Fruit fly (Drosophila melanogaster) whole organism, embryonic: Measurements from ENCODE around the gene CG3529.
A peak's percentile ranks its signal among the peaks of the same experiment; 100 is the strongest.

Experiments
- CG10321 ChIP-seq: fragments of 200-800 bp; sonication (Bioruptor generic); IDR thresholded peaks from 2 replicates; pipeline ENCODE4 v1.3.6; 2022; ENCODE audit warnings: missing biosample characterization, missing genetic modification characterization
- CG11560 ChIP-seq: fragments of 200-800 bp; sonication (Bioruptor generic); IDR thresholded peaks from 3 replicates; pipeline ENCODE4 v1.3.6; 2022; ENCODE audit warnings: missing biosample characterization, missing genetic modification characterization
- CG12155 ChIP-seq: fragments of 200-800 bp; sonication (Bioruptor generic); optimal IDR thresholded peaks from 3 replicates; lab custom pipeline; 2016; ENCODE audit warnings: missing biosample characterization, missing genetic modification characterization
- CG12236 ChIP-seq: fragments of 200-800 bp; sonication (Bioruptor generic); optimal IDR thresholded peaks from 2 replicates; lab custom pipeline; 2016; ENCODE audit warnings: missing biosample characterization, missing genetic modification characterization
- CG12391 ChIP-seq: fragments of 200-800 bp; sonication (Bioruptor generic); optimal IDR thresholded peaks from 3 replicates; lab custom pipeline; 2018; ENCODE audit warnings: missing biosample characterization, mild to moderate bottlenecking, missing genetic modification characterization, moderate library complexity
- CG12659 ChIP-seq: fragments of 200-800 bp; sonication (Bioruptor generic); optimal IDR thresholded peaks from 3 replicates; lab custom pipeline; 2017; ENCODE audit warnings: mild to moderate bottlenecking, missing biosample characterization, missing genetic modification reagents, missing genetic modification characterization
- CG13894 ChIP-seq: fragments of 200-800 bp; sonication (Bioruptor generic); optimal IDR thresholded peaks from 3 replicates; lab custom pipeline; 2018; ENCODE audit warnings: missing biosample characterization, mild to moderate bottlenecking, missing genetic modification characterization, moderate library complexity
- CG14667 ChIP-seq: fragments of 200-800 bp; sonication (Bioruptor generic); IDR thresholded peaks from 2 replicates; pipeline ENCODE4 v1.3.6; 2022; ENCODE audit warnings: missing biosample characterization, missing genetic modification characterization
- CG15514 ChIP-seq: fragments of 200-800 bp; sonication (Bioruptor generic); optimal IDR thresholded peaks from 3 replicates; lab custom pipeline; 2017; ENCODE audit warnings: missing biosample characterization, missing genetic modification characterization, mild to moderate bottlenecking, moderate library complexity, missing genetic modification reagents
- CG16813 ChIP-seq: fragments of 200-800 bp; sonication (Bioruptor generic); IDR thresholded peaks from 3 replicates; pipeline ENCODE4 v1.3.6; 2022; ENCODE audit warnings: missing biosample characterization, missing genetic modification characterization; ENCODE audit not compliant: partially characterized antibody
- CG18262 ChIP-seq: fragments of 200-800 bp; optimal IDR thresholded peaks from 3 replicates; lab custom pipeline; 2019; ENCODE audit warnings: missing biosample characterization, mild to moderate bottlenecking, missing genetic modification characterization, moderate library complexity
- CG2678 ChIP-seq: fragments of 200-800 bp; sonication (Bioruptor generic); optimal IDR thresholded peaks from 3 replicates; lab custom pipeline; 2019; ENCODE audit warnings: missing biosample characterization, mild to moderate bottlenecking, missing genetic modification characterization, moderate library complexity
- CG31224 ChIP-seq: fragments of 200-800 bp; sonication (Bioruptor generic); IDR thresholded peaks from 2 replicates; pipeline ENCODE4 v1.3.6; 2022; ENCODE audit warnings: missing biosample characterization, missing genetic modification characterization
- CG33557 ChIP-seq: fragments of 200-800 bp; sonication (Bioruptor generic); optimal IDR thresholded peaks from 2 replicates; lab custom pipeline; 2019; ENCODE audit warnings: missing biosample characterization, mild to moderate bottlenecking, missing genetic modification characterization, moderate library complexity
- CG3847 ChIP-seq: fragments of 200-800 bp; sonication (Bioruptor generic); IDR thresholded peaks from 2 replicates; pipeline ENCODE4 v1.3.6; 2022; ENCODE audit warnings: missing biosample characterization, missing genetic modification characterization
- CG8478 ChIP-seq: fragments of >200 bp; optimal IDR thresholded peaks from 2 replicates; lab custom pipeline; 2018
- Camta ChIP-seq: fragments of 200-800 bp; sonication (Bioruptor generic); optimal IDR thresholded peaks from 2 replicates; lab custom pipeline; 2016; ENCODE audit warnings: missing biosample characterization, missing genetic modification characterization
- D19A ChIP-seq: fragments of 200-800 bp; optimal IDR thresholded peaks from 3 replicates; lab custom pipeline; 2019; ENCODE audit warnings: missing biosample characterization, mild to moderate bottlenecking, missing genetic modification characterization, moderate library complexity
- Dfd ChIP-seq, 2 experiments: fragments of >200 bp; optimal IDR thresholded peaks; 2 replicates each; lab custom pipeline; 2017; ENCODE audit warnings: missing biosample characterization in 2 of 2, missing genetic modification characterization in 2 of 2
- Dip3 ChIP-seq: fragments of 200-800 bp; sonication (Bioruptor generic); optimal IDR thresholded peaks from 3 replicates; lab custom pipeline; 2016; ENCODE audit warnings: missing biosample characterization, missing genetic modification characterization
- E2f2 ChIP-seq: fragments of 200-800 bp; sonication (Bioruptor generic); IDR thresholded peaks from 2 replicates; pipeline ENCODE4 v1.3.6; 2022; ENCODE audit warnings: missing biosample characterization, missing genetic modification characterization
- Gsc ChIP-seq: fragments of 200-800 bp; sonication (Bioruptor generic); IDR thresholded peaks from 2 replicates; pipeline ENCODE4 v1.3.6; 2022; ENCODE audit warnings: missing biosample characterization, missing genetic modification characterization
- Gug ChIP-seq: fragments of 200-800 bp; sonication (Bioruptor generic); IDR thresholded peaks from 4 replicates; pipeline ENCODE4 v1.3.6; 2022; ENCODE audit warnings: missing biosample characterization, missing genetic modification characterization
- Opbp ChIP-seq: fragments of 200-800 bp; sonication (Bioruptor generic); IDR thresholded peaks from 3 replicates; pipeline ENCODE4 v1.3.6; 2022; ENCODE audit warnings: missing biosample characterization, missing genetic modification characterization; ENCODE audit not compliant: partially characterized antibody
- Ravus ChIP-seq: fragments of 200-800 bp; sonication (Bioruptor generic); IDR thresholded peaks from 2 replicates; pipeline ENCODE4 v1.3.6; 2022; ENCODE audit warnings: missing biosample characterization, missing genetic modification characterization
- Spps ChIP-seq: fragments of 200-800 bp; sonication (Bioruptor generic); optimal IDR thresholded peaks from 2 replicates; lab custom pipeline; 2018; ENCODE audit warnings: missing biosample characterization, mild to moderate bottlenecking, missing genetic modification characterization
- Sry-β ChIP-seq: fragments of 200-800 bp; sonication (Bioruptor generic); optimal IDR thresholded peaks from 2 replicates; lab custom pipeline; 2018; ENCODE audit warnings: missing biosample characterization, mild to moderate bottlenecking, missing genetic modification characterization, moderate library complexity
- amos ChIP-seq: fragments of 200-800 bp; sonication (Bioruptor generic); IDR thresholded peaks from 2 replicates; pipeline ENCODE4 v1.3.6; 2022; ENCODE audit warnings: missing biosample characterization, missing genetic modification characterization; ENCODE audit not compliant: partially characterized antibody
- bab2 ChIP-seq: fragments of 200-800 bp; sonication (Bioruptor generic); optimal IDR thresholded peaks from 2 replicates; lab custom pipeline; 2016; ENCODE audit warnings: missing biosample characterization, missing genetic modification characterization
- bowl ChIP-seq: fragments of 200-800 bp; sonication (Bioruptor generic); IDR thresholded peaks from 2 replicates; pipeline ENCODE4 v1.3.6; 2022; ENCODE audit warnings: missing biosample characterization, missing genetic modification characterization
- croc ChIP-seq: fragments of 200-800 bp; sonication (Bioruptor generic); conservative IDR thresholded peaks from 3 replicates; pipeline ENCODE4 v1.3.6; 2022; ENCODE audit warnings: missing biosample characterization, missing genetic modification characterization
- cwo ChIP-seq: fragments of 200-800 bp; sonication (Bioruptor generic); optimal IDR thresholded peaks from 3 replicates; lab custom pipeline; 2017; ENCODE audit warnings: missing biosample characterization, missing genetic modification characterization, mild to moderate bottlenecking, moderate library complexity, missing genetic modification reagents
- dan ChIP-seq: fragments of 200-800 bp; sonication (Bioruptor generic); IDR thresholded peaks from 2 replicates; pipeline ENCODE4 v1.3.6; 2022; ENCODE audit warnings: missing biosample characterization, missing genetic modification characterization
- dmrt11E ChIP-seq: fragments of 200-800 bp; sonication (Bioruptor generic); optimal IDR thresholded peaks from 3 replicates; lab custom pipeline; 2018; ENCODE audit warnings: missing biosample characterization, mild to moderate bottlenecking, missing genetic modification characterization, moderate library complexity
- ems ChIP-seq: fragments of 200-800 bp; sonication (Bioruptor generic); optimal IDR thresholded peaks from 3 replicates; lab custom pipeline; 2016; ENCODE audit warnings: missing biosample characterization, missing genetic modification characterization
- ftz-f1 ChIP-seq: fragments of 200-800 bp; sonication (Bioruptor generic); optimal IDR thresholded peaks from 2 replicates; lab custom pipeline; 2016; ENCODE audit warnings: missing biosample characterization, missing genetic modification characterization
- gro ChIP-seq: fragments of 200-800 bp; sonication (Bioruptor generic); optimal IDR thresholded peaks from 2 replicates; lab custom pipeline; 2016; ENCODE audit warnings: missing biosample characterization, missing genetic modification characterization
- gsb-n ChIP-seq: fragments of 200-800 bp; sonication (Bioruptor generic); optimal IDR thresholded peaks from 3 replicates; lab custom pipeline; 2018; ENCODE audit warnings: missing biosample characterization, mild to moderate bottlenecking, missing genetic modification characterization
- jigr1 ChIP-seq: fragments of 200-800 bp; sonication (Bioruptor generic); IDR thresholded peaks from 3 replicates; pipeline ENCODE4 v1.3.6; 2022; ENCODE audit warnings: missing biosample characterization, missing genetic modification characterization
- pum ChIP-seq: fragments of 200-800 bp; sonication (Bioruptor generic); optimal IDR thresholded peaks from 2 replicates; lab custom pipeline; 2016; ENCODE audit warnings: missing biosample characterization, missing genetic modification characterization
- run ChIP-seq: fragments of 200-800 bp; sonication (Bioruptor generic); optimal IDR thresholded peaks from 3 replicates; lab custom pipeline; 2018; ENCODE audit warnings: missing biosample characterization, mild to moderate bottlenecking, missing genetic modification characterization
- salm ChIP-seq: fragments of 200-800 bp; sonication (Bioruptor generic); optimal IDR thresholded peaks from 2 replicates; lab custom pipeline; 2018; ENCODE audit warnings: missing biosample characterization, mild to moderate bottlenecking, missing genetic modification characterization
- sens ChIP-seq: fragments of 200-800 bp; sonication (Bioruptor generic); peaks from one replicate; lab custom pipeline; 2016; ENCODE audit warnings: missing biosample characterization, missing genetic modification characterization
- sisA ChIP-seq: fragments of 200-800 bp; sonication (Bioruptor generic); IDR thresholded peaks from 2 replicates; pipeline ENCODE4 v1.3.6; 2022; ENCODE audit warnings: missing biosample characterization, missing genetic modification characterization
- tgo ChIP-seq: fragments of 200-800 bp; sonication (Bioruptor generic); IDR thresholded peaks from 3 replicates; pipeline ENCODE4 v1.3.6; 2022; ENCODE audit warnings: missing biosample characterization, missing genetic modification characterization
- tio ChIP-seq: fragments of 200-800 bp; sonication (Bioruptor generic); optimal IDR thresholded peaks from 2 replicates; lab custom pipeline; 2017; ENCODE audit warnings: missing biosample characterization, missing genetic modification characterization, inconsistent platforms
- trh ChIP-seq: fragments of 200-800 bp; sonication (Bioruptor generic); optimal IDR thresholded peaks from 2 replicates; lab custom pipeline; 2016; ENCODE audit warnings: missing biosample characterization, missing genetic modification characterization
- tup ChIP-seq: fragments of 200-800 bp; sonication (Bioruptor generic); optimal IDR thresholded peaks from 2 replicates; lab custom pipeline; 2016; ENCODE audit warnings: missing biosample characterization, mild to moderate bottlenecking, missing genetic modification characterization, moderate library complexity
- unc-4 ChIP-seq: fragments of 200-800 bp; sonication (Bioruptor generic); IDR thresholded peaks from 2 replicates; pipeline ENCODE4 v1.3.6; 2022; ENCODE audit warnings: missing biosample characterization, missing genetic modification characterization; ENCODE audit not compliant: partially characterized antibody

Gene CG3529

dm6 chr3L:9460775-9461491 lies 14.3 kb downstream of the CG3529 start, which contains the start of the genes CG3434 and CG44838 (continued):
- TF ChIP-seq bab2 (GFP tag; lab: Kevin White, UChicago): peak; percentile 76
- peak; percentile 38 for TF ChIP-seq tup
- peak; percentile 97 for TF ChIP-seq Sry-β (GFP tag; lab: Kevin White, UChicago)
- peak; percentile 83 for TF ChIP-seq CG2678 (tag; lab: Kevin White, UChicago)
- peak; percentile 37 for TF ChIP-seq salm (tag; lab: Kevin White, UChicago)
- peak; percentile 35 for TF ChIP-seq Camta (GFP tag; lab: Kevin White, UChicago)
- TF ChIP-seq CG12155 (GFP tag; lab: Kevin White, UChicago): peak; percentile 86
- TF ChIP-seq pum: peak; percentile 73
- peak; percentile 64 for TF ChIP-seq gro
- TF ChIP-seq D19A (tag; lab: Kevin White, UChicago): peak; percentile 75
- no peak; the same call in 1 of the 2 replicates for TF ChIP-seq amos (GFP tag; lab: Robert Waterston, UW)
- peak; percentile 64 for TF ChIP-seq tgo (GFP tag; lab: Robert Waterston, UW)
- TF ChIP-seq sisA (GFP tag; lab: Robert Waterston, UW): peak; percentile 75
- peak; percentile 78 for TF ChIP-seq E2f2 (GFP tag; lab: Robert Waterston, UW)
- TF ChIP-seq unc-4 (GFP tag; lab: Robert Waterston, UW): peak; percentile 45; the same call in 1 of the 2 replicates
- TF ChIP-seq Gug: peak; percentile 55
- peak; percentile 90 for TF ChIP-seq CG12391 (tag; lab: Kevin White, UChicago)
- TF ChIP-seq CG14667 (GFP tag; lab: Robert Waterston, UW): peak; percentile 47; the same call in 1 of the 2 replicates
- TF ChIP-seq gsb-n (tag; lab: Kevin White, UChicago): peak; percentile 36
- no peak for TF ChIP-seq CG8478
- no peak; the same call in 1 of the 2 replicates for TF ChIP-seq Gsc (GFP tag; lab: Robert Waterston, UW)
- TF ChIP-seq croc (GFP tag; lab: Robert Waterston, UW): peak; percentile 55; the same call in 1 of the 3 replicates
- no peak for TF ChIP-seq bowl (GFP tag; lab: Robert Waterston, UW)
- peak; percentile 85 for TF ChIP-seq CG13894 (tag; lab: Kevin White, UChicago)
- TF ChIP-seq CG31224 (GFP tag; lab: Robert Waterston, UW): no peak; the same call in 1 of the 2 replicates
- TF ChIP-seq CG12236 (GFP tag; lab: Kevin White, UChicago): peak; percentile 2
- peak; percentile 80 for TF ChIP-seq CG18262 (tag; lab: Kevin White, UChicago)
- no peak for TF ChIP-seq Dfd (GFP tag; optimal IDR thresholded peaks at IDR 0.05; lab: Kevin White, UChicago)
- TF ChIP-seq Spps (tag; lab: Kevin White, UChicago): peak; percentile 64
- TF ChIP-seq Dip3 (GFP tag; lab: Kevin White, UChicago): peak; percentile 48
- no peak; the same call in 1 of the 2 replicates for TF ChIP-seq Ravus
- no peak; the same call in 2 of the 3 replicates for TF ChIP-seq CG11560 (tag; lab: Robert Waterston, UW)
- TF ChIP-seq sens: peak; percentile 95
- TF ChIP-seq trh (GFP tag; lab: Kevin White, UChicago): peak; percentile 15
- TF ChIP-seq CG33557 (GFP tag; lab: Kevin White, UChicago): peak; percentile 82
- peak; percentile 13 for TF ChIP-seq ftz-f1 (GFP tag; lab: Kevin White, UChicago)
- TF ChIP-seq CG3847: peak; percentile 86
- peak; percentile 90 for TF ChIP-seq CG12659
- peak; percentile 70 for TF ChIP-seq run (tag; lab: Kevin White, UChicago)
- TF ChIP-seq CG15514 (GFP tag; lab: Kevin White, UChicago): peak; percentile 90
- peak; percentile 38; the same call in 1 of the 3 replicates for TF ChIP-seq jigr1 (GFP tag; lab: Robert Waterston, UW)
- no peak for TF ChIP-seq CG10321 (GFP tag; lab: Robert Waterston, UW)
- peak; percentile 76 for TF ChIP-seq dmrt11E (tag; lab: Kevin White, UChicago)
- TF ChIP-seq dan (GFP tag; lab: Robert Waterston, UW): no peak
- peak; percentile 75 for TF ChIP-seq cwo
- TF ChIP-seq ems (GFP tag; lab: Kevin White, UChicago): peak; percentile 77
- TF ChIP-seq tio (GFP tag; lab: Kevin White, UChicago): peak; percentile 70
- 0 out of 3 replicates have a peak, but pooled peaks have one; percentile 27 for TF ChIP-seq CG16813 (GFP tag; lab: Robert Waterston, UW)
- no peak; the same call in 2 of the 3 replicates for TF ChIP-seq Opbp (GFP tag; lab: Robert Waterston, UW)
